Fruit fly (Drosophila melanogaster): ENCODE results near the gene CG5347.

DNA sequence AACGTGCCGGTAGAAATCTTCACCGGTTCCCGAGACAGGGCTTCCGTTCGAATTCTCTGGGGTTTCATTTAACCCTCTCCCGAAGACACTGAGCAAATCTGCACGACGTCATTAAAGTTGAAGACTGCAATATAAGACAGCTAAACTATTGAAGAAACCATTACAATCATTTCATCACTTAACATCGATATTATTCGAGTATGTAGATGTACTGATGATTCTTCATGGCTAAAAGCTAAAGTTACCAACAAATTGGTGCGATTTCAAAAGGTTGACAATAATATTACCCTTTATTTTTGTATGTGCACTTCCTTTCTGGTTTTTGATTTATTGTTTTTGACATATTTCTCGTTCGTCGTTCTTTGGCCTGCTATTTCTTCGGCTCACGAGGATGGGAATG is 26.1 kb upstream of the CG5347 start:
- TF ChIP-seq Hnf4 (GFP tag; optimal IDR thresholded peaks at IDR 0.05): peak; percentile 22
- no peak for TF ChIP-seq usp (GFP tag; optimal IDR thresholded peaks at IDR 0.05)
- no peak for TF ChIP-seq lola (GFP tag; optimal IDR thresholded peaks at IDR 0.05)
- TF ChIP-seq pan (optimal IDR thresholded peaks at IDR 0.05): no peak

Measured in whole organism, wandering third instar larva.